Worm (Caenorhabditis elegans) whole organism, L4/young adult: ENCODE results near the gene W05H9.4.
A peak's percentile ranks its signal among the peaks of the same experiment; 100 is the strongest.

ENCODE experiments used
- dao-5 ChIP-seq: sonication (generic microtip); optimal IDR thresholded peaks from 2 replicates; lab custom pipeline; 2016; ENCODE audit warnings: missing genotype, missing genetic modification characterization, moderate library complexity, missing compliant biosample characterization
- him-1 ChIP-seq: sonication (generic microtip); optimal IDR thresholded peaks from 2 replicates; lab custom pipeline; 2016; ENCODE audit warnings: missing genotype, missing genetic modification reagents, missing genetic modification characterization, missing compliant biosample characterization

ce11 chrX:6296402-6296844 lies 33.0 kb downstream of the W05H9.4 start:
- TF ChIP-seq him-1 (peak; percentile 100), dao-5 (tag; lab: Kevin White, UChicago) (peak; percentile 82)
